Fruit fly (Drosophila melanogaster) whole organism, prepupa: ENCODE measurements around the gene Ace.

Experiments used
- Lpt ChIP-seq: fragments of 200-800 bp; sonication (Bioruptor generic); optimal IDR thresholded peaks from 3 replicates; lab custom pipeline; 2016; ENCODE audit warnings: missing biosample characterization, missing genetic modification characterization
- Sox102F ChIP-seq: fragments of 200-800 bp; sonication (Bioruptor generic); optimal IDR thresholded peaks from 2 replicates; lab custom pipeline; 2016; ENCODE audit warnings: missing biosample characterization, mild to moderate bottlenecking, missing genetic modification characterization
- acj6 ChIP-seq: fragments of 200-800 bp; sonication (Bioruptor generic); optimal IDR thresholded peaks from 3 replicates; lab custom pipeline; 2016; ENCODE audit warnings: missing biosample characterization, missing genetic modification characterization
- eg ChIP-seq: fragments of 200-800 bp; sonication (Bioruptor generic); IDR thresholded peaks from 3 replicates; pipeline ENCODE4 v1.3.6; 2022; ENCODE audit warnings: missing biosample characterization, missing genetic modification characterization
- salr ChIP-seq, 2 experiments: fragments of 200-800 bp; sonication (Bioruptor generic); optimal IDR thresholded peaks; 3 replicates each; lab custom pipeline; 2016 to 2018; ENCODE audit warnings: missing biosample characterization in 2 of 2, missing genetic modification characterization in 2 of 2, mild to moderate bottlenecking in 1 of 2
- vri ChIP-seq: fragments of 200-800 bp; sonication (Bioruptor generic); optimal IDR thresholded peaks from 3 replicates; lab custom pipeline; 2016; ENCODE audit warnings: missing biosample characterization, mild to moderate bottlenecking, missing genetic modification characterization

- no peak for TF ChIP-seq Sox102F (GFP tag; lab: Kevin White, UChicago)
- TF ChIP-seq Lpt = no peak
- TF ChIP-seq acj6 (GFP tag; lab: Kevin White, UChicago) = no peak
- TF ChIP-seq vri (GFP tag; lab: Kevin White, UChicago) = no peak
- TF ChIP-seq eg (GFP tag; lab: Robert Waterston, UW) = no peak
- no peak for TF ChIP-seq salr (GFP tag; optimal IDR thresholded peaks at IDR 0.05; lab: Kevin White, UChicago)
Observed at dm6 chr3R:13275473-13275872, 16.2 kb upstream of the Ace start.
